Worm (Caenorhabditis elegans): Measurements from ENCODE around the gene clec-86.

ce11 chrX:7151976-7152528, 12.4 kb downstream of the clec-86 start:
- TF ChIP-seq efl-1 (GFP tag; optimal IDR thresholded peaks at IDR 0.05) (no peak), xnd-1 (tag; optimal IDR thresholded peaks at IDR 0.05) (no peak), snpc-1.3 (tag; optimal IDR thresholded peaks at IDR 0.05; ENCODE audit: insufficient read depth) (no peak)

Data from whole organism, young adult.